Worm (Caenorhabditis elegans) whole organism, L1 larva: ENCODE results near the gene cct-8.

Source experiments
- C04F5.9 ChIP-seq: sonication (generic microtip); optimal IDR thresholded peaks from 2 replicates; lab custom pipeline; 2016; ENCODE audit warnings: missing genetic modification characterization, missing compliant biosample characterization
- F16B12.6 ChIP-seq: fragments of 150-350 bp; optimal IDR thresholded peaks from 2 replicates; lab custom pipeline; 2014; ENCODE audit warnings: missing biosample characterization, missing genetic modification characterization
- alr-1 ChIP-seq: fragments of 200-800 bp; sonication (Bioruptor generic); optimal IDR thresholded peaks from 2 replicates; lab custom pipeline; 2018; ENCODE audit warnings: borderline replicate concordance, mild to moderate bottlenecking, missing genetic modification characterization, missing compliant biosample characterization
- ceh-82 ChIP-seq, 3 experiments: fragments of 150-350 bp in 1 of 3; sonication (generic microtip) in 2 of 3; optimal IDR thresholded peaks; 2 replicates each; lab custom pipeline; 2014 to 2017; ENCODE audit warnings: missing biosample characterization in 3 of 3, missing genetic modification characterization in 3 of 3
- ceh-90 ChIP-seq: sonication (generic microtip); optimal IDR thresholded peaks from 2 replicates; lab custom pipeline; 2016; ENCODE audit warnings: missing genetic modification characterization, missing compliant biosample characterization
- dpl-1 ChIP-seq, 3 experiments: fragments of 150-350 bp in 2 of 3; sonication (generic microtip) in 1 of 3; optimal IDR thresholded peaks; 2 replicates each; lab custom pipeline; 2014 to 2017; ENCODE audit warnings: missing biosample characterization in 3 of 3, missing genetic modification characterization in 3 of 3, missing genetic modification reagents in 3 of 3
- efl-3 ChIP-seq: fragments of 200-800 bp; sonication (Bioruptor generic); optimal IDR thresholded peaks from 2 replicates; lab custom pipeline; 2018; ENCODE audit warnings: mild to moderate bottlenecking, missing genetic modification characterization, missing compliant biosample characterization
- egl-13 ChIP-seq: sonication (generic microtip); optimal IDR thresholded peaks from 2 replicates; lab custom pipeline; 2016; ENCODE audit warnings: missing genotype, missing genetic modification reagents, missing genetic modification characterization, missing compliant biosample characterization
- egl-27 ChIP-seq, 2 experiments: fragments of 150-350 bp in 1 of 2; sonication (generic microtip); optimal IDR thresholded peaks; 3 replicates each; lab custom pipeline; 2017 to 2018; ENCODE audit warnings: missing biosample characterization in 2 of 2, missing genetic modification characterization in 2 of 2, missing genetic modification reagents in 2 of 2
- elt-2 ChIP-seq: sonication (generic microtip); optimal IDR thresholded peaks from 2 replicates; lab custom pipeline; 2016; ENCODE audit warnings: missing genetic modification characterization, mild to moderate bottlenecking, inconsistent platforms, missing compliant biosample characterization, missing genetic modification reagents
- elt-3 ChIP-seq, 6 experiments: fragments of 150-350 bp in 1 of 6; sonication (generic microtip); optimal IDR thresholded peaks; 2 replicates each; lab custom pipeline; 2017 to 2018; ENCODE audit warnings: missing biosample characterization in 6 of 6, missing genetic modification characterization in 6 of 6, inconsistent platforms in 1 of 6
- ets-5 ChIP-seq: fragments of 200-800 bp; sonication (Bioruptor generic); IDR thresholded peaks from 2 replicates; pipeline ENCODE4 v1.3.6; 2022; ENCODE audit warnings: missing genetic modification characterization, missing compliant biosample characterization
- fkh-4 ChIP-seq: sonication (generic microtip); optimal IDR thresholded peaks from 2 replicates; lab custom pipeline; 2016; ENCODE audit warnings: missing compliant biosample characterization, missing genetic modification characterization, borderline replicate concordance
- fkh-8 ChIP-seq: sonication (generic microtip); optimal IDR thresholded peaks from 2 replicates; lab custom pipeline; 2016; ENCODE audit warnings: mild to moderate bottlenecking, missing genetic modification characterization, missing compliant biosample characterization
- hlh-17 ChIP-seq: fragments of 200-800 bp; sonication (Bioruptor generic); optimal IDR thresholded peaks from 2 replicates; lab custom pipeline; 2018; ENCODE audit warnings: missing genetic modification characterization, mild to moderate bottlenecking, missing compliant biosample characterization, moderate library complexity, borderline replicate concordance
- irx-1 ChIP-seq: sonication (generic microtip); optimal IDR thresholded peaks from 2 replicates; lab custom pipeline; 2016; ENCODE audit warnings: missing genetic modification characterization, missing compliant biosample characterization
- jun-1 ChIP-seq: fragments of 150-350 bp; optimal IDR thresholded peaks from 2 replicates; lab custom pipeline; 2014; ENCODE audit warnings: missing biosample characterization, missing genetic modification reagents, missing genetic modification characterization
- lin-13 ChIP-seq: fragments of 150-350 bp; optimal IDR thresholded peaks from 2 replicates; lab custom pipeline; 2014; ENCODE audit warnings: missing biosample characterization, missing genetic modification reagents, missing genetic modification characterization
- lin-14 ChIP-seq: fragments of 200-800 bp; sonication (Bioruptor generic); optimal IDR thresholded peaks from 2 replicates; lab custom pipeline; 2018; ENCODE audit warnings: mild to moderate bottlenecking, missing genetic modification characterization, moderate library complexity, missing compliant biosample characterization
- lin-15B ChIP-seq: fragments of 150-350 bp; sonication (generic microtip); optimal IDR thresholded peaks from 3 replicates; lab custom pipeline; 2014; ENCODE audit warnings: missing biosample characterization, missing genetic modification characterization
- lin-35 ChIP-seq, 2 experiments: fragments of 150-350 bp; optimal IDR thresholded peaks; 2 replicates each; lab custom pipeline; 2014; ENCODE audit warnings: missing biosample characterization in 2 of 2, missing genetic modification characterization in 2 of 2, missing genetic modification reagents in 2 of 2
- lsy-2 ChIP-seq, 2 experiments: fragments of 150-350 bp; optimal IDR thresholded peaks; 2 replicates each; lab custom pipeline; 2014; ENCODE audit warnings: missing biosample characterization in 2 of 2, missing genetic modification characterization in 2 of 2
- mdl-1 ChIP-seq, 2 experiments: fragments of 150-350 bp; optimal IDR thresholded peaks; 2 replicates each; lab custom pipeline; 2014 to 2017; ENCODE audit warnings: missing biosample characterization in 2 of 2, missing genetic modification characterization in 2 of 2, inconsistent platforms in 1 of 2
- nhr-11 ChIP-seq: fragments of 150-350 bp; optimal IDR thresholded peaks from 2 replicates; lab custom pipeline; 2014; ENCODE audit warnings: missing biosample characterization, missing genetic modification characterization
- nhr-19 ChIP-seq: fragments of 200-800 bp; sonication (Bioruptor generic); conservative IDR thresholded peaks from 2 replicates; pipeline ENCODE4 v1.3.6; 2022; ENCODE audit warnings: missing genetic modification characterization, missing compliant biosample characterization
- nhr-20 ChIP-seq: sonication (generic microtip); optimal IDR thresholded peaks from 2 replicates; lab custom pipeline; 2016; ENCODE audit warnings: mild to moderate bottlenecking, missing genetic modification characterization, missing compliant biosample characterization
- nhr-237 ChIP-seq: fragments of 150-350 bp; optimal IDR thresholded peaks from 2 replicates; lab custom pipeline; 2014; ENCODE audit warnings: missing biosample characterization, missing genetic modification characterization
- nhr-76 ChIP-seq: sonication (generic microtip); optimal IDR thresholded peaks from 2 replicates; lab custom pipeline; 2017; ENCODE audit warnings: missing biosample characterization, missing genetic modification characterization
- pag-3 ChIP-seq: sonication (generic microtip); optimal IDR thresholded peaks from 2 replicates; lab custom pipeline; 2017; ENCODE audit warnings: missing genetic modification characterization, mild to moderate bottlenecking, missing compliant biosample characterization, antibody characterized with exemption, borderline replicate concordance; ENCODE audit not compliant: insufficient read depth
- rnt-1 ChIP-seq: sonication (generic microtip); optimal IDR thresholded peaks from 2 replicates; lab custom pipeline; 2016; ENCODE audit warnings: mild to moderate bottlenecking, missing genetic modification characterization, moderate library complexity, missing compliant biosample characterization
- skn-1 ChIP-seq: fragments of 150-350 bp; optimal IDR thresholded peaks from 2 replicates; lab custom pipeline; 2014; ENCODE audit warnings: missing biosample characterization, missing genetic modification characterization
- snpc-4 ChIP-seq: fragments of 150-350 bp; optimal IDR thresholded peaks from 2 replicates; lab custom pipeline; 2014; ENCODE audit warnings: missing biosample characterization, missing genetic modification characterization
- sox-4 ChIP-seq: sonication (generic microtip); optimal IDR thresholded peaks from 2 replicates; lab custom pipeline; 2016; ENCODE audit warnings: missing genetic modification characterization, missing compliant biosample characterization
- unc-130 ChIP-seq: fragments of 150-350 bp; optimal IDR thresholded peaks from 2 replicates; lab custom pipeline; 2017; ENCODE audit warnings: missing biosample characterization, missing genetic modification characterization, inconsistent platforms
- unc-30 ChIP-seq: sonication (generic microtip); optimal IDR thresholded peaks from 2 replicates; lab custom pipeline; 2017; ENCODE audit warnings: missing biosample characterization, missing genetic modification characterization
- unc-62 ChIP-seq: fragments of 150-350 bp; optimal IDR thresholded peaks from 2 replicates; lab custom pipeline; 2014; ENCODE audit warnings: missing biosample characterization, missing genetic modification reagents, missing genetic modification characterization
- zip-4 ChIP-seq: fragments of 200-800 bp; sonication (Bioruptor generic); optimal IDR thresholded peaks from 2 replicates; lab custom pipeline; 2018; ENCODE audit warnings: mild to moderate bottlenecking, missing genetic modification characterization, moderate library complexity, missing compliant biosample characterization
- ztf-11 ChIP-seq, 2 experiments: sonication (generic microtip); optimal IDR thresholded peaks; 2 replicates each; lab custom pipeline; 2016 to 2017; ENCODE audit warnings: missing genetic modification characterization in 2 of 2, missing biosample characterization in 1 of 2, missing compliant biosample characterization in 1 of 2
- ztf-4 ChIP-seq: fragments of 150-350 bp; optimal IDR thresholded peaks from 2 replicates; lab custom pipeline; 2014; ENCODE audit warnings: missing biosample characterization, missing genetic modification characterization

cct-8 gene

ce11 chrIV:1104518-1104917 is 10.8 kb upstream of the cct-8 start, which contains the start of the genes C44B12.9 and C44B12.3:
C44B12.9 (minus strand) TSS chrIV:1104618.
C44B12.3 (plus strand) TSS chrIV:1104766.
- TF ChIP-seq nhr-237 (tag; lab: Kevin White, UChicago) = no peak
- TF ChIP-seq ceh-82 (tag; optimal IDR thresholded peaks at IDR 0.05; lab: Kevin White, UChicago) = no peak
- no peak for TF ChIP-seq lin-13 (GFP tag; lab: Kevin White, UChicago)
- no peak for TF ChIP-seq irx-1 (tag; lab: Kevin White, UChicago)
- no peak for TF ChIP-seq alr-1 (tag; lab: Kevin White, UChicago)
- TF ChIP-seq pag-3 (tag; lab: Kevin White, UChicago) = no peak
- TF ChIP-seq fkh-4 = no peak
- no peak for TF ChIP-seq nhr-11
- no peak for TF ChIP-seq egl-27 (tag; optimal IDR thresholded peaks at IDR 0.05; lab: Kevin White, UChicago)
- no peak for TF ChIP-seq ztf-4 (tag; lab: Kevin White, UChicago)
- no peak for TF ChIP-seq F16B12.6
- TF ChIP-seq nhr-19 = no peak
- TF ChIP-seq efl-3 (GFP tag; lab: Kevin White, UChicago) = no peak
- TF ChIP-seq unc-130 (tag; lab: Kevin White, UChicago) = no peak
- no peak for TF ChIP-seq lsy-2 (tag; optimal IDR thresholded peaks at IDR 0.05; lab: Kevin White, UChicago)
- TF ChIP-seq, all 84 proteins: peak for 0

- TF ChIP-seq mdl-1 (tag; optimal IDR thresholded peaks at IDR 0.05; lab: Kevin White, UChicago) (no peak), irx-1 (tag; lab: Kevin White, UChicago) (no peak), lin-35 (GFP tag; optimal IDR thresholded peaks at IDR 0.05; lab: Kevin White, UChicago) (no peak), jun-1 (no peak), ceh-90 (tag; lab: Kevin White, UChicago) (no peak), dpl-1 (GFP tag; optimal IDR thresholded peaks at IDR 0.05; lab: Kevin White, UChicago) (no peak), snpc-4 (no peak), lin-14 (GFP tag; lab: Kevin White, UChicago) (no peak), zip-4 (GFP tag; lab: Kevin White, UChicago) (no peak), unc-30 (no peak), fkh-8 (tag; lab: Kevin White, UChicago) (no peak), lin-15B (no peak), nhr-19 (no peak), nhr-76 (tag; lab: Kevin White, UChicago) (no peak), unc-62 (GFP tag; lab: Kevin White, UChicago) (no peak), ztf-11 (tag; optimal IDR thresholded peaks at IDR 0.05; lab: Kevin White, UChicago) (no peak), egl-13 (no peak), hlh-17 (GFP tag; lab: Kevin White, UChicago) (no peak), nhr-20 (tag; lab: Kevin White, UChicago) (no peak)
Observed at ce11 chrIV:1097153-1097552, 3.4 kb upstream of the cct-8 start, which contains the start of gene cox-18. cox-18 (plus strand) TSS chrIV:1097453.

ce11 chrIV:1096154-1096553 is 2.4 kb upstream of the cct-8 start:
- TF ChIP-seq elt-3 (tag; optimal IDR thresholded peaks at IDR 0.05; lab: Kevin White, UChicago) (no peak), lsy-2 (tag; optimal IDR thresholded peaks at IDR 0.05; lab: Kevin White, UChicago) (no peak), rnt-1 (no peak), C04F5.9 (tag; lab: Kevin White, UChicago) (no peak), ets-5 (GFP tag; lab: Robert Waterston, UW) (no peak), skn-1 (tag; lab: Kevin White, UChicago) (no peak), elt-2 (tag; lab: Kevin White, UChicago) (no peak), lin-13 (GFP tag; lab: Kevin White, UChicago) (no peak), unc-30 (no peak), hlh-17 (GFP tag; lab: Kevin White, UChicago) (no peak), unc-130 (tag; lab: Kevin White, UChicago) (no peak), pag-3 (tag; lab: Kevin White, UChicago) (no peak), sox-4 (tag; lab: Kevin White, UChicago) (no peak)
